Worm (Caenorhabditis elegans): ENCODE results near the gene C07A9.9.
A peak's percentile ranks its signal among the peaks of the same experiment; 100 is the strongest.

Gene C07A9.9

DNA sequence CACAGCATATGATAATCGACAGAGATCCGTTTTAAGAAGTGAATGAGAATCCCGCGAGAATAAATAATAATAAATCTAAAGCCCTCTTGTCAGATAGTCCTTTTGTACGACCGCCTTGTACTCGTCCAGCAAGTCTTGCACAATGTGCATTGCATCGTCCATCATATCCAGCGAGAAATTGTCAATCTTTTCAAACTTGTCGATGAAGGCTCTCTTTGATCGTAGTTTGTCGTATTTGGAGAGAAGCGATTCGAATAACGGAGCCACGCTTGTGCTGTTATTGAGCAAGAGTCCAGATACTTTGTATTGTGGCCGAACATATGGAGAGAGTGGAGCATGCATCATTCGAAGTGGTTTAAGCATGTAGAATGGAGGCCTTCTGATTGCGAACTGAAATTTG lies 40.8 kb downstream of the C07A9.9 start:
- TF ChIP-seq ama-1 (optimal IDR thresholded peaks at IDR 0.05) (peak; percentile 56), ZK546.5 (tag; optimal IDR thresholded peaks at IDR 0.05) (no peak), ztf-4 (tag; optimal IDR thresholded peaks at IDR 0.05) (peak; percentile 43), lsy-12 (tag; optimal IDR thresholded peaks at IDR 0.05) (peak; percentile 13)

DNA sequence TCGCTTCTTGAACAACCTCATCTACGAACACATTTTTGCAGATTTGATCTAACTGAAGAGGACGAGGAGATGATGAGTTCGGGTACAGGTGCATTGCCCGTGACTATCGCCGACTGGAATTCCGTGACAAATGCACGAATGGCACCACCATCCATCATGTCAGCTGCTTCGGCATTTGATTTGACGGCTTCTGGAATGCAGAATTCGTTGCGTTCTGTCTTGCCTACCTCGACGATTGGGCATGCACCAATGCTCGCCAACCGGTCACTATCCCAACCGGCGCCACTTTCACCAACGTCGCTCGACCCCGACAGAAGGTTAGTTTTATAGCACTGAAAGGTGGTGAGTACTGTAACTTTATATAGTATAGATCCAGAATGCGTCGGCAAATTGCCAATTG lies 44.0 kb downstream of the C07A9.9 start:
- TF ChIP-seq mdl-1 (tag; optimal IDR thresholded peaks at IDR 0.05) (no peak), daf-12 (tag; optimal IDR thresholded peaks at IDR 0.05) (no peak), lsy-12 (tag; optimal IDR thresholded peaks at IDR 0.05) (no peak), egl-27 (tag; optimal IDR thresholded peaks at IDR 0.05) (no peak), R02D3.7 (tag; optimal IDR thresholded peaks at IDR 0.05) (no peak), nhr-28 (tag; optimal IDR thresholded peaks at IDR 0.05) (no peak), ztf-4 (tag; optimal IDR thresholded peaks at IDR 0.05) (no peak), ama-1 (optimal IDR thresholded peaks at IDR 0.05) (no peak), nhr-11 (tag; optimal IDR thresholded peaks at IDR 0.05) (no peak), nhr-43 (tag; optimal IDR thresholded peaks at IDR 0.05; ENCODE audit: poor library complexity, severe bottlenecking) (no peak)

DNA sequence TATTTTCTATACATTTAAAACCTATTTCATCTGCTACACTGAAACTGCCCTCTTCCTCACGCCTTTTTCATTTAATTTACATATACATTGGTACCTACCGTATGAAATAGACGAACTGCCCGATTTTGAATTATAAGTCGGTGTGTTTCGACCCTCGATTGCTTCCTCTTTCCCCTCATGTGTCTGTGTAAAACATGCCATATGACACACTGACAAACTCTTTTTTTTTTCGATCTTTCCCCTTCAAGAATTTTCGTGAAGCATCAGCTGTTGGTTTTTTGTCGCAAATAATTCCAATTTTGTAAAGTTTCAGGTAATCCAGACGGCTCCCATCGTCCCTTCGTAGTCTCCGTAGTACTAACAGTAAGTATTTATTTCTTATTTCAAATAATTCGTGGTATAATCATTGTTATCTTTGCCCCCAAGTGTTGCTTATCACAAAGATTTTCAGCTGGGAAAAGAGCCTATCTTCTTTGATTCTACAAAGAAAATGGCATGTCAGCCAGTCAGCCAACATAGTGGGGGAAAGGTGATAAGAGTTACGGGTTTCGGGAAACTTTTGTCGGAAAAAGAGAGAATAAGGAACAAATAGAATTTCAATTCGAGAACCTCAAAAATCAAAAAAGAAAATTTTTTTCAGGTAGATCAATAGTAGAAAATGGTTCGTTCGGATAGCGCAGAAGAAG lies 45.5 kb downstream of the C07A9.9 start:
- TF ChIP-seq ama-1 (optimal IDR thresholded peaks at IDR 0.05) (peak; percentile 54), pqm-1 (tag; optimal IDR thresholded peaks at IDR 0.05) (peak; percentile 63), elt-2 (tag; optimal IDR thresholded peaks at IDR 0.05) (peak; percentile 91), nhr-237 (tag; optimal IDR thresholded peaks at IDR 0.05) (no peak), lin-15B (tag; optimal IDR thresholded peaks at IDR 0.05) (no peak), pha-4 (tag; optimal IDR thresholded peaks at IDR 0.05) (peak; percentile 23)

DNA sequence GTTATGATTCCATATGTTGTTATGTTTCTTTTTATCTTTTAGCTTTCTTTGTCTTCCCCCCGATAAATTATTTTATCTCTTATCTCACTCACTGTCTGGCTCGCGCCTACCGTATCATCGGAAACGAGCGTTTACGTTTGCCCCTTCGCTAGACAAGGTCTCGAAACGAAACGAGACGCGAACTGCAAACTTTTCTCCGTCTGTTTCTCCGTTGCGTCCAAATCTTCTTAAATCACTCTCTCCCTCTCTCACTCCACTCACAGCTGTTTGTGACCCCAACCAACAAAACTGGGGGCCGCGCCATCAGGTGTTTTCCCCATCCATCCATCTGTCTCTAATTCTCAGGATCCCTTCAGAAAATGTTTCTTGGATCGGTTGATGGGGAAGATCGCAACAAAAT lies 47.3 kb downstream of the C07A9.9 start:
- TF ChIP-seq ama-1 (optimal IDR thresholded peaks at IDR 0.05) (peak; percentile 34), nhr-23 (tag; optimal IDR thresholded peaks at IDR 0.05) (peak; percentile 40), pqm-1 (tag; optimal IDR thresholded peaks at IDR 0.05) (peak; percentile 46), elt-2 (tag; optimal IDR thresholded peaks at IDR 0.05) (peak; percentile 71), lin-15B (tag; optimal IDR thresholded peaks at IDR 0.05) (peak; percentile 6), jun-1 (tag; optimal IDR thresholded peaks at IDR 0.05) (no peak), nhr-77 (tag; optimal IDR thresholded peaks at IDR 0.05) (no peak), nhr-25 (tag; optimal IDR thresholded peaks at IDR 0.05) (peak; percentile 17), ceh-28 (tag; optimal IDR thresholded peaks at IDR 0.05) (no peak), pha-4 (tag; optimal IDR thresholded peaks at IDR 0.05) (peak; percentile 39), nhr-28 (tag; optimal IDR thresholded peaks at IDR 0.05) (no peak), ceh-9 (tag; optimal IDR thresholded peaks at IDR 0.05) (no peak), nfya-1 (tag; optimal IDR thresholded peaks at IDR 0.05; ENCODE audit: insufficient read depth) (peak; percentile 50)

DNA sequence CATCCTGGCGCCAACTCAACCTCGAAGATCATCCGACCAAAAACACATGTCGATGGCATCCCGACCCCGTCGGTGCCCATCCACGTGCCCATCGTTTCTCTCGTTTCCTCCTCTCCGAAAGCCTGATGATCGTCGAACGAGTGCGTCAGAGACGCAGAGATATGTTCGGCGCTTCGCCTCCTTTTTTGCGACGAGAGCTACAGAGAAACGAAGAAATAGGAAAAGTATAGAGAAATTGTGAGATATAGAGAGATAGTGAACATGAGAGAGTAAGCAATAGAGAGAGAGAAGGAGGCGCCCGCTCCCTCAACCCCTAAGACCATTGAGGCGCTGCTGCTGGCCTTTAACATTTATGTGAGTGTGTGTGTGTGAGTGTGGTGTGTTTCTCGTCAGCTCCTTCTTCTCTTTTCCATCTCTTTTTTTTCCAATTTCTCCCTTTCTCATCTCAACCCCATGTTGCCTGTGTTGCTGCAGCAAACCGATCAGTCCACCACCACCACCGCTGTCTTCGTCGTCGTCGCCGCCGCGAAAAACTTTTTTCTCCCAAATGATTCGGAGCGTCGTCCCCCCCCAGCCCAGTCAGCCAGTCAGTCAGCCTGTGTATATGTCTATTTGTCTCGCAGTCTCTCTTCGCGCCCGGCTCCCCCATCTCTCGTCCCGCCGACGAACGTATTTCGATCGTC lies 48.2 kb downstream of the C07A9.9 start, which contains the start of gene hlh-11:
Gene hlh-11 (plus strand): TSS at position 633 of the 683 bp plus-strand sequence.
- peak; percentile 85 for TF ChIP-seq pha-4 (tag; optimal IDR thresholded peaks at IDR 0.05)
- TF ChIP-seq ZK546.5 (tag; optimal IDR thresholded peaks at IDR 0.05) = no peak
- TF ChIP-seq elt-2 (tag; optimal IDR thresholded peaks at IDR 0.05) = peak; percentile 87
- no peak for TF ChIP-seq nhr-12 (tag; optimal IDR thresholded peaks at IDR 0.05)
- peak; percentile 96 for TF ChIP-seq nhr-43 (tag; optimal IDR thresholded peaks at IDR 0.05; ENCODE audit: poor library complexity, severe bottlenecking)
- no peak for TF ChIP-seq nhr-28 (tag; optimal IDR thresholded peaks at IDR 0.05)
- peak; percentile 37 for TF ChIP-seq snpc-4 (tag; optimal IDR thresholded peaks at IDR 0.05)
- TF ChIP-seq fkh-10 (GFP tag; optimal IDR thresholded peaks at IDR 0.05) = peak; percentile 52
- TF ChIP-seq ztf-11 (tag; optimal IDR thresholded peaks at IDR 0.05) = no peak
- peak; percentile 61 for TF ChIP-seq lin-15B (tag; optimal IDR thresholded peaks at IDR 0.05)
- TF ChIP-seq ceh-82 (tag; optimal IDR thresholded peaks at IDR 0.05) = peak; percentile 75
- TF ChIP-seq elt-1 (tag; optimal IDR thresholded peaks at IDR 0.05) = no peak
- TF ChIP-seq mml-1 (tag; optimal IDR thresholded peaks at IDR 0.05) = peak; percentile 21
- no peak for TF ChIP-seq aly-2 (tag; optimal IDR thresholded peaks at IDR 0.05)
- TF ChIP-seq mdl-1 (tag; optimal IDR thresholded peaks at IDR 0.05) = peak; percentile 97
- peak; percentile 62 for TF ChIP-seq R02D3.7 (tag; optimal IDR thresholded peaks at IDR 0.05)
- TF ChIP-seq pqm-1 (tag; optimal IDR thresholded peaks at IDR 0.05) = peak; percentile 61
- peak; percentile 22 for TF ChIP-seq nhr-77 (tag; optimal IDR thresholded peaks at IDR 0.05)
- TF ChIP-seq nhr-76 (tag; optimal IDR thresholded peaks at IDR 0.05) = no peak
- peak; percentile 43 for TF ChIP-seq unc-62 (GFP tag; optimal IDR thresholded peaks at IDR 0.05)
- TF ChIP-seq zag-1 (tag; optimal IDR thresholded peaks at IDR 0.05) = peak; percentile 10
- no peak for TF ChIP-seq nhr-237 (tag; optimal IDR thresholded peaks at IDR 0.05)
- peak; percentile 76 for TF ChIP-seq tbx-2 (tag; optimal IDR thresholded peaks at IDR 0.05)
- peak; percentile 58 for TF ChIP-seq nhr-11 (tag; optimal IDR thresholded peaks at IDR 0.05)
- TF ChIP-seq nhr-25 (tag; optimal IDR thresholded peaks at IDR 0.05) = peak; percentile 87
- TF ChIP-seq elt-3 (tag; optimal IDR thresholded peaks at IDR 0.05) = peak in 2 of 3 experiments; percentile 47 to 64
- TF ChIP-seq lin-39 (tag; optimal IDR thresholded peaks at IDR 0.05) = peak; percentile 93
- TF ChIP-seq fkh-2 (tag; optimal IDR thresholded peaks at IDR 0.05) = no peak
- no peak for TF ChIP-seq nhr-67 (tag; optimal IDR thresholded peaks at IDR 0.05)
- TF ChIP-seq hmg-11 (tag; optimal IDR thresholded peaks at IDR 0.05) = peak; percentile 95
- peak; percentile 80 for TF ChIP-seq jun-1 (tag; optimal IDR thresholded peaks at IDR 0.05)
- TF ChIP-seq lsy-12 (tag; optimal IDR thresholded peaks at IDR 0.05) = peak; percentile 72

Data from whole organism, L3 larva.